Worm (Caenorhabditis elegans): ENCODE measurements around the gene aat-7.

The aat-7 gene

DNA sequence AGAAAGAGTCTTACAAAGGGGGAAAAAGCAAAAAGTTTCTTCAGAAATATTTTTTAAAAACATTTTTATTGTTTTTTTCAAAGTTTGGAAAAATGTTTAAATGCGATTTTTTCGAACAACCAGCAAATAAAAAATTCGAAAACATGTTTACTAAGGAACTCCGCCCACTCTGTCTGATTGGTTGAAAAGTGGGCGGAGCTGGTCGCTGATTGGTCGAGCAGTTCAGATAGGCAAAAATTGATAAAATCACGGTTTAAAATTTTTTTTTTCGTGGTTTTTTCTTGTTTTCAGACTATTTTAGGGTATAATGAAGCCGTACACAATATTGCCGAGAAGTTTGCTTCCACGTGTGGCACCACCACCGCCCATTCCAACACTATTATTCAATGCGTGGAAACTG lies 14.5 kb upstream of the aat-7 start:
- TF ChIP-seq him-1 (tag; optimal IDR thresholded peaks at IDR 0.05) (no peak), W03F9.2 (tag; optimal IDR thresholded peaks at IDR 0.05) (no peak), dao-5 (tag; optimal IDR thresholded peaks at IDR 0.05) (no peak)

ce11 chrII:1372966-1373365 lies 13.7 kb upstream of the aat-7 start:
- TF ChIP-seq W03F9.2 (tag; optimal IDR thresholded peaks at IDR 0.05) (no peak), him-1 (tag; optimal IDR thresholded peaks at IDR 0.05) (no peak), dao-5 (tag; optimal IDR thresholded peaks at IDR 0.05) (no peak)

DNA sequence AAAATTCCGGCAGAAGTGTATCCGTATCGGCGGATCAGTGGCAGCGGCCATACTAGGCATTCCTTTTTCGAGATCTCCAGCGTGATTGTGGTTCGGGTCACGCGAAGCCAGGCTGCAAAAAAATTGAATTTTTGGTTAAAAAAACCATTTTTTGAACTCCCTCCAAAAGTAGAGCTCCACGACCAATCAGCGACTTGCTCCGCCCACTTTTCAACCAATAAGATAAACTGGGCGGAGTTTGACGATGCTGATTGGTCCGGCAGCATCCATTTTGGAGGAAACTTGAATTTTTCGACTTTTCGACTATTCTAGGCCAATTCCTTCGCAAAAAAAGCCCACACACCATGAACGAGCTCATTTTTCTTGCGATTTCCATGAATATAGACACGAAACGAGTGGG lies 12.2 kb upstream of the aat-7 start:
- no peak for TF ChIP-seq W03F9.2 (tag; optimal IDR thresholded peaks at IDR 0.05)
- no peak for TF ChIP-seq him-1 (tag; optimal IDR thresholded peaks at IDR 0.05)
- TF ChIP-seq dao-5 (tag; optimal IDR thresholded peaks at IDR 0.05): no peak

DNA sequence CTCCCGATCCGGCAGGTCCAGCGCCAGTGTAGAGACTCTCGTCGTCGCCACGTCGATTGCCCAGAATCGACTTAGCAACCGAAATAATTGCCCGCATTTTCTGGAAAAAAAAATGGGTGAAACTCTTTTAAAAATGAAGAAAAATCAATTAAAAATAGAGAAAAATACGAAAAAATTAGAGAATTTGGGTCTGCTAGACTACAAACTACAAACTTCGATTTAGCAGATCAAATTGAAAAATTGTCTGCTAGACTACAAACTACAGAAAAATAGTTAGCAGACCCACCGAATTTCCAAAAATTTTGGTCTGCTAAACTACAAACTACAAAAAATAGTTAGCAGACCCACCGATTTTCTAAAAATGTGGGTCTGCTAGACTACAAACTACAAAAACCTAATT lies 11.8 kb upstream of the aat-7 start, which contains the start of gene rog-1:
rog-1 (minus strand) TSS at position 101 of the 400 bp plus-strand sequence.
- TF ChIP-seq dao-5 (tag; optimal IDR thresholded peaks at IDR 0.05) (no peak), him-1 (tag; optimal IDR thresholded peaks at IDR 0.05) (no peak), W03F9.2 (tag; optimal IDR thresholded peaks at IDR 0.05) (no peak)

ce11 chrII:1375627-1376026 lies 11.0 kb upstream of the aat-7 start:
- no peak for TF ChIP-seq him-1 (tag; optimal IDR thresholded peaks at IDR 0.05)
- TF ChIP-seq W03F9.2 (tag; optimal IDR thresholded peaks at IDR 0.05): no peak

- TF ChIP-seq dao-5 (tag; optimal IDR thresholded peaks at IDR 0.05) (no peak), W03F9.2 (tag; optimal IDR thresholded peaks at IDR 0.05) (no peak), him-1 (tag; optimal IDR thresholded peaks at IDR 0.05) (no peak)
Measured at ce11 chrII:1376795-1377194, 9.9 kb upstream of the aat-7 start.

DNA sequence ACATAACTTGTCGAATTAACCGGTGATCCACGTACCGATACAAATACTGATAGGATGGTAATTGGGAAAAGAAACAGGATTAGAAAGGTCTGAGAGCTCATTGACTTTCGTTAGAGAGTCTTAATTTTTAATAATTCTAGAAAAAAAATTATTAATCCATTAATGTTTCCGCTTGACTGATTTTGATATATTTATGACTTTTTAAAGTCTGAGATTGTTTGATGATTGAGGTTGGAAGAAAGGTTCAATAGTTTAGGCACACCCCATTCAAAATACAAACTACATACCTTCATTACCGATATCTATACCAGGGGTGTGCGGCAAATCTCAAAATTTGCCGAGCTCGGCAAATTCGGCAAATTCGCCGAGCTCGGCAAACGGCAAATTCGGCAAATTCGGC lies 8.4 kb upstream of the aat-7 start, which contains the start of gene F54D12.10:
F54D12.10 (minus strand) TSS at position 101 of the 400 bp plus-strand sequence.
- TF ChIP-seq him-1 (tag; optimal IDR thresholded peaks at IDR 0.05) (no peak), dao-5 (tag; optimal IDR thresholded peaks at IDR 0.05) (no peak), W03F9.2 (tag; optimal IDR thresholded peaks at IDR 0.05) (no peak)

DNA sequence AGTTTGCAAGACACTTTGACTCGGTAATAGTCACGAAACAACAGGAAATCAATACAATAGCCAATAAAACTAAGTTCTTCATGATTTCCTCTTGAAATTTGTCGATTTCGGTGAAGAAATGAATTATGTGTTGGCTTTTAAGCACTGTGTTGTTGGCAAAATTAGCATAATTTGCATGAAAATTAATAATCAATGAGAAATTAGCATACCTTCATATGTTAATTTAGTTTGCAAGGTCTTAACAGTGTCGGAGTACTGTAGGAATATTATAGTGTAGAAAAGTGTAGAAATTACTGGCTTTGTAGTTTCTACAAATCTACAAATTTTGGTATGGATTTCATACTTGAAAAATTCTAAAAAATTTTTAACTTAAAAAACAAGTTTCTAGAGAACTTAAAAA lies 5.1 kb upstream of the aat-7 start, which contains the start of gene F54D12.9:
F54D12.9 (minus strand) TSS at position 101 of the 400 bp plus-strand sequence.
- no peak for TF ChIP-seq W03F9.2 (tag; optimal IDR thresholded peaks at IDR 0.05)
- no peak for TF ChIP-seq him-1 (tag; optimal IDR thresholded peaks at IDR 0.05)
- no peak for TF ChIP-seq dao-5 (tag; optimal IDR thresholded peaks at IDR 0.05)

ce11 chrII:1385280-1385679 lies 1.4 kb upstream of the aat-7 start, which contains the start of gene F54D12.7:
Gene F54D12.7 (minus strand): TSS chrII:1385380.
- TF ChIP-seq dao-5 (tag; optimal IDR thresholded peaks at IDR 0.05) (no peak), him-1 (tag; optimal IDR thresholded peaks at IDR 0.05) (no peak), W03F9.2 (tag; optimal IDR thresholded peaks at IDR 0.05) (no peak)

ce11 chrII:1397703-1398102 lies 11.0 kb downstream of the aat-7 start, which contains the start of gene F54D12.8:
Gene F54D12.8 (minus strand): TSS chrII:1398038.
- TF ChIP-seq dao-5 (tag; optimal IDR thresholded peaks at IDR 0.05): no peak
- TF ChIP-seq W03F9.2 (tag; optimal IDR thresholded peaks at IDR 0.05): no peak
- no peak for TF ChIP-seq him-1 (tag; optimal IDR thresholded peaks at IDR 0.05)

DNA sequence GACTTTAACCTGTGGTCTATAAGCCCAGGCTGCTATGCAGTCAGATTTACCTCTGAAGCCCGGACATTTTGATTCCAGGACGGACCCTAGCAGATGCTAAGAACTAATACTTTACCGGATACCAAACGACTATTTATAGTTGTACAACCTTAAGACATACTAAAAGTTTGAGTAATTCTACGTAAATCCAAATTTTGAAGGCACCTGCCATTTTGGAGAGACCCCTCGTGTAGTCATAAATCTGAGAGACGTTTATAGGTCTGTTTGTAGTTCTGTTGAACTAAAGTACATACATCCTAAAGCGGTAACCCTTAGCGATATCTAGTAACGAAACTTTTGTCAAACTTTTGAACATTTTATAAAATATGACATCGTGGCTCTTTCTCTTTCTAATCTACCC lies 11.7 kb downstream of the aat-7 start, which contains the start of gene F54D12.2:
F54D12.2 (plus strand) TSS at position 301 of the 400 bp plus-strand sequence.
- TF ChIP-seq him-1 (tag; optimal IDR thresholded peaks at IDR 0.05) (no peak), dao-5 (tag; optimal IDR thresholded peaks at IDR 0.05) (no peak), W03F9.2 (tag; optimal IDR thresholded peaks at IDR 0.05) (no peak)

DNA sequence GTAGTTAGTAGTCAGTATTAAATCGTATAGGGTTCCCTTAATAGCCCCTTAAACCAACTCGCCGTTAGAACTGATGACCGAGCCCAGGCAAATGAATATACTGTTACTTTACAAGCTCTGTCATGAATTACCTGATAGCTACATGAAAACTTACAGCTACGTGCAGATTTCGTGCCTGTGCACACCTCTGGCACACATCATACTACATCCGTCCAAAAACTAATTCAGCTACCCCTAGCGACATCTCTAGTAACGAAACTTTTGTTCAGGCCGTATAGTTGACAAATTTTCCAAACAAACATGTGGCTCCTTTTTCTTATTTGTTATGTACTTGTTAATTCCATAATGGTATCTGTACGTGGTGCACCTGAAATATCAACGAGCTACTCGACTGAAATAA lies 13.4 kb downstream of the aat-7 start, which contains the start of gene F54D12.1:
F54D12.1 (plus strand) TSS at position 301 of the 400 bp plus-strand sequence.
- TF ChIP-seq dao-5 (tag; optimal IDR thresholded peaks at IDR 0.05) (no peak), W03F9.2 (tag; optimal IDR thresholded peaks at IDR 0.05) (no peak), him-1 (tag; optimal IDR thresholded peaks at IDR 0.05) (no peak)

DNA sequence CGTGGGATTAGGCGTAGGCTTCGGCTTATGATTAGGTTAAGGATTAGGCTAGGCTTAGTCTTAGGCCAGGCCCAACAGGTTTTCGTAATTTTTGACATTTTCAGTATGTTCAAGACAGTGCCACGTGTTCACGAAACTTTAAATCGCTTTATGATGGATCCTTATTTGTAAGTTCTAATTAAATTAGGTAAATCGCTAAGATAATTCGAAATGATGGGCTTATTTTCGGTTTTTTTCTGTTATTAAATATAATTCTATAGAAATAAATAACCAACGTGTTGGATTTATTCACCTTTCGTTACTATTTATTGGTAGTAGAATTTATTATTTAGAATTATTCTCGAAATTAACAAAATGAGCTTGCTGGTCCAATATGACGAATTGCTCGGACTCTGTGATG lies 14.8 kb downstream of the aat-7 start, which contains the start of gene Y51H7C.8:
Y51H7C.8 (plus strand) TSS at position 301 of the 400 bp plus-strand sequence.
- TF ChIP-seq him-1 (tag; optimal IDR thresholded peaks at IDR 0.05) (no peak), dao-5 (tag; optimal IDR thresholded peaks at IDR 0.05) (no peak), W03F9.2 (tag; optimal IDR thresholded peaks at IDR 0.05) (no peak)

DNA sequence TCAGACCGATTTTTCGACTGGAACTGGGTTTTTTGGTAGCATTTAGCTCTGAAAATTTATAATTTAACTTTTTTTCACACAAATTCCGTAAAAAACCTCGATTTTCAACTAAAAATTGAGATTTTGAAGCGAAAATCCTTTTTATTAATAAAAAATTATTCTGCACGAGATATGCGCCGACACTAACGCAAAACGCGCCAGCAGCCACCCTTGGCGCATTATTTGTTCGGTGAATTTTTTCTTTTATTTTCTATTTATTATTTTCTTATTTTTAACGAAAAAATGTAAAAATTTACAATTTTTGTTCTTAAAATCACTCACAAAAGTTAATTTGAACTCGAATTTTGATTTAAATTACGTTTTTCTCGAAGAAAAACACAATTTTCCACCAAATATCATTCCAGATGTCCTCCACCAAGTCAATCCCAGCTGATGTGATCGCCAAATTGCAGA lies 15.5 kb downstream of the aat-7 start, which contains the start of gene Y51H7C.7:
Y51H7C.7 (plus strand) TSS at position 403 of the 453 bp plus-strand sequence.
- no peak for TF ChIP-seq dao-5 (tag; optimal IDR thresholded peaks at IDR 0.05)
- TF ChIP-seq him-1 (tag; optimal IDR thresholded peaks at IDR 0.05): no peak
- TF ChIP-seq W03F9.2 (tag; optimal IDR thresholded peaks at IDR 0.05): no peak

ce11 chrII:1403056-1403455 lies 16.4 kb downstream of the aat-7 start, which contains the start of the genes Y51H7C.41 and cogc-4:
Gene Y51H7C.41 (plus strand): TSS chrII:1403321.
Gene cogc-4 (plus strand): TSS chrII:1403441.
- no peak for TF ChIP-seq W03F9.2 (tag; optimal IDR thresholded peaks at IDR 0.05)
- TF ChIP-seq him-1 (tag; optimal IDR thresholded peaks at IDR 0.05): no peak
- TF ChIP-seq dao-5 (tag; optimal IDR thresholded peaks at IDR 0.05): no peak
